Worm (Caenorhabditis elegans) whole organism, young adult: ENCODE data around the gene F37C12.14.

ENCODE experiments used
- B0019.2 ChIP-seq: fragments of 200-800 bp; sonication (Bioruptor generic); conservative IDR thresholded peaks from 2 replicates; pipeline ENCODE4 v1.3.6; 2022; ENCODE audit warnings: missing genetic modification reagents, missing genetic modification characterization, missing compliant biosample characterization
- B0035.1 ChIP-seq: sonication (generic microtip); optimal IDR thresholded peaks from 2 replicates; lab custom pipeline; 2016; ENCODE audit warnings: missing genetic modification characterization, mild to moderate bottlenecking, missing compliant biosample characterization, missing genotype, missing genetic modification reagents
- C06A6.2 ChIP-seq: fragments of 200-800 bp; sonication (Bioruptor generic); conservative IDR thresholded peaks from 2 replicates; pipeline ENCODE4 v1.3.6; 2022; ENCODE audit warnings: missing genetic modification characterization, missing compliant biosample characterization
- F23B12.7 ChIP-seq: sonication (generic microtip); optimal IDR thresholded peaks from 2 replicates; lab custom pipeline; 2017; ENCODE audit warnings: missing genetic modification characterization, mild to moderate bottlenecking, missing compliant biosample characterization, antibody characterized with exemption, moderate library complexity; ENCODE audit not compliant: insufficient read depth
- F37B4.10 ChIP-seq: fragments of 200-800 bp; sonication (Bioruptor generic); IDR thresholded peaks from 2 replicates; pipeline ENCODE4 v1.3.6; 2022; ENCODE audit warnings: missing genetic modification characterization, missing compliant biosample characterization
- F55B11.4 ChIP-seq: sonication (generic microtip); optimal IDR thresholded peaks from 2 replicates; lab custom pipeline; 2016; ENCODE audit warnings: missing compliant biosample characterization, missing genetic modification characterization, borderline replicate concordance; ENCODE audit not compliant: insufficient read depth
- F57C9.4 ChIP-seq: sonication (generic microtip); optimal IDR thresholded peaks from 2 replicates; lab custom pipeline; 2017; ENCODE audit warnings: mild to moderate bottlenecking, missing genetic modification characterization, missing compliant biosample characterization
- K11D2.4 ChIP-seq: fragments of 200-800 bp; sonication (Bioruptor generic); IDR thresholded peaks from 2 replicates; pipeline ENCODE4 v1.3.6; 2022; ENCODE audit warnings: missing genetic modification reagents, missing genetic modification characterization, missing compliant biosample characterization
- Y53G8AR.9 ChIP-seq: fragments of 200-800 bp; sonication (Bioruptor generic); conservative IDR thresholded peaks from 2 replicates; pipeline ENCODE4 v1.3.6; 2022; ENCODE audit warnings: missing genetic modification reagents, missing genetic modification characterization, missing compliant biosample characterization
- Y79H2A.3 ChIP-seq: fragments of 200-800 bp; sonication (Bioruptor generic); conservative IDR thresholded peaks from 2 replicates; pipeline ENCODE4 v1.3.6; 2022; ENCODE audit warnings: missing genetic modification reagents, missing genetic modification characterization, missing compliant biosample characterization
- Y95B8A.8 ChIP-seq: fragments of 200-800 bp; sonication (Bioruptor generic); IDR thresholded peaks from 2 replicates; pipeline ENCODE4 v1.3.6; 2022; ENCODE audit warnings: missing genetic modification reagents, missing genetic modification characterization, missing compliant biosample characterization
- ama-1 ChIP-seq, 3 experiments: fragments of 150-350 bp in 1 of 3; sonication (generic microtip) in 2 of 3; optimal IDR thresholded peaks; 2 replicates each; lab custom pipeline; 2014 to 2018; ENCODE audit warnings: missing biosample characterization in 2 of 3, missing genetic modification characterization in 2 of 3, missing genetic modification reagents in 2 of 3
- aptf-3 ChIP-seq: fragments of 200-800 bp; sonication (Bioruptor generic); IDR thresholded peaks from 2 replicates; pipeline ENCODE4 v1.3.6; 2022; ENCODE audit warnings: missing genetic modification characterization, missing compliant biosample characterization
- atf-7 ChIP-seq: sonication (generic microtip); optimal IDR thresholded peaks from 2 replicates; lab custom pipeline; 2017; ENCODE audit warnings: mild to moderate bottlenecking, missing genetic modification characterization, missing compliant biosample characterization
- athp-1 ChIP-seq: sonication (generic microtip); optimal IDR thresholded peaks from 2 replicates; lab custom pipeline; 2017; ENCODE audit warnings: mild to moderate bottlenecking, missing genetic modification characterization, missing compliant biosample characterization
- attf-3 ChIP-seq: fragments of 200-800 bp; sonication (Bioruptor generic); conservative IDR thresholded peaks from 2 replicates; pipeline ENCODE4 v1.3.6; 2022; ENCODE audit warnings: missing genetic modification reagents, missing genetic modification characterization, missing compliant biosample characterization
- cebp-1 ChIP-seq, 2 experiments: fragments of 200-800 bp in 1 of 2; sonication (Bioruptor generic) in 1 of 2; sonication (generic microtip) in 1 of 2; IDR thresholded peaks in 1 of 2; optimal IDR thresholded peaks in 1 of 2; 2 replicates each; pipeline versions ENCODE4 v1.3.6 to Lab custom; 2017 to 2022; ENCODE audit warnings: missing compliant biosample characterization in 2 of 2, missing genetic modification characterization in 2 of 2, mild to moderate bottlenecking in 1 of 2, missing genetic modification reagents in 1 of 2, moderate library complexity in 1 of 2
- ceh-79 ChIP-seq: sonication (generic microtip); optimal IDR thresholded peaks from 2 replicates; lab custom pipeline; 2017; ENCODE audit warnings: mild to moderate bottlenecking, missing genetic modification characterization, missing compliant biosample characterization
- egrh-3 ChIP-seq: fragments of 200-800 bp; sonication (Bioruptor generic); IDR thresholded peaks from 2 replicates; pipeline ENCODE4 v1.3.6; 2022; ENCODE audit warnings: missing genetic modification reagents, missing genetic modification characterization, missing compliant biosample characterization
- gei-17 ChIP-seq: fragments of 200-800 bp; sonication (Bioruptor generic); optimal IDR thresholded peaks from 2 replicates; lab custom pipeline; 2018; ENCODE audit warnings: mild to moderate bottlenecking, missing genetic modification characterization, missing compliant biosample characterization
- hlh-12 ChIP-seq: sonication (generic microtip); optimal IDR thresholded peaks from 2 replicates; lab custom pipeline; 2016; ENCODE audit warnings: missing genetic modification characterization, missing compliant biosample characterization
- hlh-26 ChIP-seq: fragments of 200-800 bp; sonication (Bioruptor generic); conservative IDR thresholded peaks from 2 replicates; pipeline ENCODE4 v1.3.6; 2022; ENCODE audit warnings: missing genetic modification reagents, missing genetic modification characterization, missing compliant biosample characterization
- hrde-1 ChIP-seq: sonication (generic microtip); optimal IDR thresholded peaks from 2 replicates; lab custom pipeline; 2016; ENCODE audit warnings: missing genetic modification characterization, mild to moderate bottlenecking, missing compliant biosample characterization, moderate library complexity, missing genotype, missing genetic modification reagents, borderline replicate concordance
- lin-26 ChIP-seq: fragments of 200-800 bp; sonication (Bioruptor generic); IDR thresholded peaks from 2 replicates; pipeline ENCODE4 v1.3.6; 2022; ENCODE audit warnings: missing genetic modification reagents, missing genetic modification characterization, missing compliant biosample characterization
- lin-35 ChIP-seq, 3 experiments: fragments of 150-350 bp in 2 of 3; sonication (generic microtip) in 1 of 3; optimal IDR thresholded peaks; 2 replicates each; lab custom pipeline; 2014 to 2018; ENCODE audit warnings: missing biosample characterization in 3 of 3, missing genetic modification characterization in 3 of 3, missing genetic modification reagents in 3 of 3
- lin-54 ChIP-seq: fragments of 200-800 bp; sonication (Bioruptor generic); optimal IDR thresholded peaks from 2 replicates; lab custom pipeline; 2018; ENCODE audit warnings: mild to moderate bottlenecking, missing genetic modification characterization, missing compliant biosample characterization
- mxl-1 ChIP-seq: sonication (generic microtip); optimal IDR thresholded peaks from 2 replicates; lab custom pipeline; 2016; ENCODE audit warnings: missing genetic modification characterization, missing compliant biosample characterization
- nfya-2 ChIP-seq: fragments of 200-800 bp; sonication (Bioruptor generic); IDR thresholded peaks from 2 replicates; pipeline ENCODE4 v1.3.6; 2022; ENCODE audit warnings: missing genetic modification reagents, missing genetic modification characterization, missing compliant biosample characterization
- nfyb-1 ChIP-seq: fragments of 200-800 bp; sonication (Bioruptor generic); IDR thresholded peaks from 2 replicates; pipeline ENCODE4 v1.3.6; 2022; ENCODE audit warnings: missing genetic modification reagents, missing genetic modification characterization, missing compliant biosample characterization
- nhr-90 ChIP-seq: sonication (generic microtip); optimal IDR thresholded peaks from 2 replicates; lab custom pipeline; 2016; ENCODE audit warnings: missing genotype, mild to moderate bottlenecking, missing genetic modification characterization, missing compliant biosample characterization
- rcor-1 ChIP-seq: fragments of 200-800 bp; sonication (Bioruptor generic); IDR thresholded peaks from 2 replicates; pipeline ENCODE4 v1.3.6; 2022; ENCODE audit warnings: missing genetic modification reagents, missing genetic modification characterization, missing compliant biosample characterization
- sea-2 ChIP-seq: fragments of 200-800 bp; sonication (Bioruptor generic); IDR thresholded peaks from 2 replicates; pipeline ENCODE4 v1.3.6; 2022; ENCODE audit warnings: missing genetic modification characterization, missing compliant biosample characterization
- snpc-1.1 ChIP-seq: sonication (generic microtip); optimal IDR thresholded peaks from 2 replicates; lab custom pipeline; 2017; ENCODE audit warnings: missing genetic modification characterization, mild to moderate bottlenecking, missing compliant biosample characterization, antibody characterized with exemption, moderate library complexity, missing genotype, missing genetic modification reagents; ENCODE audit not compliant: insufficient read depth
- snpc-3.4 ChIP-seq: sonication (generic microtip); optimal IDR thresholded peaks from 2 replicates; lab custom pipeline; 2017; ENCODE audit warnings: missing genetic modification characterization, mild to moderate bottlenecking, missing compliant biosample characterization, antibody characterized with exemption, moderate library complexity, missing genotype, missing genetic modification reagents
- tbp1 ChIP-seq: fragments of 200-800 bp; sonication (Bioruptor generic); optimal IDR thresholded peaks from 2 replicates; lab custom pipeline; 2018; ENCODE audit warnings: mild to moderate bottlenecking, missing genetic modification characterization, missing compliant biosample characterization
- unc-130 ChIP-seq: sonication (generic microtip); optimal IDR thresholded peaks from 2 replicates; lab custom pipeline; 2016; ENCODE audit warnings: missing genetic modification reagents, missing genetic modification characterization, missing compliant biosample characterization
- unc-62 ChIP-seq: fragments of 150-350 bp; optimal IDR thresholded peaks from 2 replicates; lab custom pipeline; 2014; ENCODE audit warnings: missing biosample characterization, missing genetic modification reagents, missing genetic modification characterization
- xnd-1 ChIP-seq: sonication (generic microtip); optimal IDR thresholded peaks from 2 replicates; lab custom pipeline; 2016; ENCODE audit warnings: missing genotype, missing genetic modification reagents, missing genetic modification characterization, missing compliant biosample characterization
- zfh-2 ChIP-seq: fragments of 200-800 bp; sonication (Bioruptor generic); conservative IDR thresholded peaks from 2 replicates; pipeline ENCODE4 v1.3.6; 2022; ENCODE audit warnings: missing genetic modification reagents, missing genetic modification characterization, missing compliant biosample characterization
- ztf-18 ChIP-seq: sonication (generic microtip); optimal IDR thresholded peaks from 2 replicates; lab custom pipeline; 2016; ENCODE audit warnings: missing genotype, mild to moderate bottlenecking, missing genetic modification characterization, missing compliant biosample characterization
- ztf-25 ChIP-seq: fragments of 200-800 bp; sonication (Bioruptor generic); IDR thresholded peaks from 2 replicates; pipeline ENCODE4 v1.3.6; 2022; ENCODE audit warnings: missing genetic modification reagents, missing genetic modification characterization, missing compliant biosample characterization
- ztf-26 ChIP-seq: sonication (generic microtip); optimal IDR thresholded peaks from 2 replicates; lab custom pipeline; 2017; ENCODE audit warnings: missing genetic modification characterization, missing compliant biosample characterization
- ztf-28 ChIP-seq: fragments of 200-800 bp; sonication (Bioruptor generic); IDR thresholded peaks from 2 replicates; pipeline ENCODE4 v1.3.6; 2022; ENCODE audit warnings: missing genetic modification reagents, missing genetic modification characterization, missing compliant biosample characterization
- ztf-6 ChIP-seq: fragments of 200-800 bp; sonication (Bioruptor generic); IDR thresholded peaks from 2 replicates; pipeline ENCODE4 v1.3.6; 2022; ENCODE audit warnings: missing genetic modification reagents, missing genetic modification characterization, missing compliant biosample characterization

Gene F37C12.14

ce11 chrIII:7166664-7167567 lies 18.5 kb downstream of the F37C12.14 start (continued):
- TF ChIP-seq ztf-25 (GFP tag; lab: Robert Waterston, UW) (no peak), F37B4.10 (GFP tag; lab: Robert Waterston, UW) (no peak), aptf-3 (GFP tag; lab: Robert Waterston, UW) (no peak), F55B11.4 (tag; lab: Kevin White, UChicago) (no peak), hrde-1 (tag; lab: Kevin White, UChicago) (no peak), zfh-2 (GFP tag; lab: Robert Waterston, UW) (peak; percentile 78), B0035.1 (tag; lab: Kevin White, UChicago) (no peak), rcor-1 (GFP tag; lab: Robert Waterston, UW) (no peak), xnd-1 (tag; lab: Kevin White, UChicago) (no peak), nfyb-1 (GFP tag; lab: Robert Waterston, UW) (0 out of 2 replicates have a peak, but pooled peaks have one; percentile 11), unc-130 (GFP tag; lab: Kevin White, UChicago) (no peak), C06A6.2 (GFP tag; lab: Robert Waterston, UW) (no peak), cebp-1 (GFP tag; IDR thresholded peaks at IDR 0.05; lab: Robert Waterston, UW) (no peak), cebp-1 (tag; optimal IDR thresholded peaks at IDR 0.05; lab: Kevin White, UChicago) (peak; percentile 49), ztf-28 (GFP tag; lab: Robert Waterston, UW) (no peak), B0019.2 (GFP tag; lab: Robert Waterston, UW) (no peak), snpc-3.4 (no peak), K11D2.4 (no peak), unc-62 (peak; percentile 2), lin-26 (no peak)
- TF ChIP-seq, all 124 proteins: peak for 12

- peak; percentile 97 for TF ChIP-seq cebp-1 (GFP tag; IDR thresholded peaks at IDR 0.05; lab: Robert Waterston, UW)
- peak; percentile 99 for TF ChIP-seq cebp-1 (tag; optimal IDR thresholded peaks at IDR 0.05; lab: Kevin White, UChicago)
- TF ChIP-seq nfya-2 (GFP tag; lab: Robert Waterston, UW): no peak
- no peak for TF ChIP-seq F57C9.4
- no peak for TF ChIP-seq attf-3 (GFP tag; lab: Robert Waterston, UW)
- TF ChIP-seq ztf-18 (tag; lab: Kevin White, UChicago): peak; percentile 54
- TF ChIP-seq lin-35 (GFP tag; optimal IDR thresholded peaks at IDR 0.05; lab: Kevin White, UChicago): peak in 1 of 3 experiments; percentile 54
- no peak for TF ChIP-seq mxl-1 (tag; lab: Kevin White, UChicago)
- peak; percentile 1 for TF ChIP-seq nhr-90 (tag; lab: Kevin White, UChicago)
- TF ChIP-seq ceh-79 (tag; lab: Kevin White, UChicago): no peak
- peak; percentile 61 for TF ChIP-seq lin-54 (GFP tag; lab: Kevin White, UChicago)
- no peak for TF ChIP-seq egrh-3 (GFP tag; lab: Robert Waterston, UW)
- TF ChIP-seq ztf-25 (GFP tag; lab: Robert Waterston, UW): no peak
- TF ChIP-seq unc-62: no peak
- no peak for TF ChIP-seq hlh-12
- TF ChIP-seq gei-17 (GFP tag; lab: Kevin White, UChicago): no peak
- no peak for TF ChIP-seq athp-1
- TF ChIP-seq ztf-26 (tag; lab: Kevin White, UChicago): no peak
- peak; percentile 42 for TF ChIP-seq atf-7
- no peak for TF ChIP-seq tbp1
- TF ChIP-seq ztf-28 (GFP tag; lab: Robert Waterston, UW): no peak
- no peak for TF ChIP-seq Y53G8AR.9 (GFP tag; lab: Robert Waterston, UW)
- peak; percentile 28 for TF ChIP-seq F23B12.7
- no peak for TF ChIP-seq hlh-26 (GFP tag; lab: Robert Waterston, UW)
- TF ChIP-seq sea-2: no peak
- TF ChIP-seq Y95B8A.8: no peak
- no peak for TF ChIP-seq snpc-1.1
- no peak for TF ChIP-seq Y79H2A.3 (GFP tag; lab: Robert Waterston, UW)
- TF ChIP-seq ama-1 (optimal IDR thresholded peaks at IDR 0.05; lab: Kevin White, UChicago): no peak
- TF ChIP-seq ama-1 (GFP tag; optimal IDR thresholded peaks at IDR 0.05; lab: Kevin White, UChicago): no peak
- TF ChIP-seq ztf-6 (GFP tag; lab: Robert Waterston, UW): no peak
These were observed 19.6 kb downstream of the F37C12.14 start for ce11 chrIII:7165816-7166229.
